Fruit fly (Drosophila melanogaster) whole organism, prepupa: ENCODE measurements around the gene smo.

Source experiments
- CG16779 ChIP-seq: fragments of 200-800 bp; sonication (Bioruptor generic); optimal IDR thresholded peaks from 3 replicates; lab custom pipeline; 2017; ENCODE audit warnings: missing biosample characterization, mild to moderate bottlenecking, missing genetic modification characterization
- CG34406 ChIP-seq: fragments of 200-800 bp; sonication (Bioruptor generic); optimal IDR thresholded peaks from 3 replicates; lab custom pipeline; 2016; ENCODE audit warnings: missing biosample characterization, missing genetic modification characterization
- CG7368 ChIP-seq: fragments of 200-800 bp; sonication (Bioruptor generic); optimal IDR thresholded peaks from 3 replicates; lab custom pipeline; 2016; ENCODE audit warnings: missing biosample characterization, missing genetic modification characterization
- CG8319 ChIP-seq: fragments of 200-800 bp; sonication (Bioruptor generic); optimal IDR thresholded peaks from 3 replicates; lab custom pipeline; 2016; ENCODE audit warnings: missing biosample characterization, missing genetic modification characterization
- Eip93F ChIP-seq: fragments of 200-800 bp; sonication (Bioruptor generic); optimal IDR thresholded peaks from 2 replicates; lab custom pipeline; 2016; ENCODE audit warnings: missing biosample characterization, mild to moderate bottlenecking, missing genetic modification characterization
- Ets21C ChIP-seq: fragments of 200-800 bp; sonication (Bioruptor generic); optimal IDR thresholded peaks from 3 replicates; lab custom pipeline; 2016; ENCODE audit warnings: missing biosample characterization, missing genetic modification characterization
- Gug ChIP-seq: fragments of 200-800 bp; sonication (Bioruptor generic); IDR thresholded peaks from 2 replicates; pipeline ENCODE4 v1.3.6; 2022; ENCODE audit warnings: missing biosample characterization, missing genetic modification characterization
- Hr39 ChIP-seq: fragments of 200-800 bp; sonication (Bioruptor generic); optimal IDR thresholded peaks from 2 replicates; lab custom pipeline; 2016; ENCODE audit warnings: missing biosample characterization, missing genetic modification characterization
- ss ChIP-seq, 2 experiments: fragments of 200-800 bp; sonication (Bioruptor generic); optimal IDR thresholded peaks; 2 replicates in 1 of 2; 3 replicates in 1 of 2; lab custom pipeline; 2017 to 2018; ENCODE audit warnings: mild to moderate bottlenecking in 2 of 2, missing biosample characterization in 2 of 2, missing genetic modification characterization in 2 of 2, moderate library complexity in 1 of 2
- topi ChIP-seq: fragments of 200-800 bp; sonication (Bioruptor generic); optimal IDR thresholded peaks from 3 replicates; lab custom pipeline; 2016; ENCODE audit warnings: missing biosample characterization, missing genetic modification characterization

DNA sequence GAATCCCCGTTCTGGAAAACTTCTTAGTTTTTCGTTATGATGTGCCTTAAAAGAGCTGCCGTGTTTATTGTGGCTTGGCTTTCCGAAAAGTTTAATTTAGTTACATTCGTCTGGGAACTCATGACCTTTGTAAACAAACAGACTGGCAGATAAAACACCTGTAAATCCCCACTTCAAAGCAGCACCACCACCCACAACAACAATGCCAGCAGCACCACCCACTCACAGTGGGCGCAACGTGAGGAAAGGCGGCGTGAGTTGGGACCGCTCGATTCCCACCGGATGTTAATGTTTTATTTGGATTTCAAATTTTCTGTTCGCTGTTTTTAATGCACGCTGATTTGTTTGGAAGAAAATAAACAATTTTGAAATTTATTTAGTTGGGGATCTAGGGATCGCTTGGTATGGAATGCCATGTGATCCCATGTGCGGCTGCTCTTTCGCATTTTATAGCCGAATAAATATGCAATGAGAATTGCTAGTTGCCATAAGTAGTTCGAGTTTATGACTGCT is 30.9 kb downstream of the smo start:
- TF ChIP-seq Eip93F = no peak
- no peak for TF ChIP-seq Hr39
- TF ChIP-seq CG8319 (GFP tag; lab: Kevin White, UChicago) = no peak
- no peak for TF ChIP-seq Ets21C (GFP tag; lab: Kevin White, UChicago)
- no peak for TF ChIP-seq topi
- no peak for TF ChIP-seq CG34406 (GFP tag; lab: Kevin White, UChicago)
- no peak for TF ChIP-seq CG7368 (GFP tag; lab: Kevin White, UChicago)
- no peak for TF ChIP-seq Gug
- TF ChIP-seq ss (GFP tag; optimal IDR thresholded peaks at IDR 0.05; lab: Kevin White, UChicago) = no peak
- TF ChIP-seq CG16779 (tag; lab: Kevin White, UChicago) = no peak
